Worm (Caenorhabditis elegans) whole organism, L2 larva: ENCODE data around the gene C06C6.8.

Source experiments
- C34F6.9 ChIP-seq: fragments of 150-350 bp; optimal IDR thresholded peaks from 2 replicates; lab custom pipeline; 2014; ENCODE audit warnings: missing biosample characterization, missing genetic modification characterization
- F13H6.1 ChIP-seq: sonication (generic microtip); optimal IDR thresholded peaks from 2 replicates; lab custom pipeline; 2016; ENCODE audit warnings: missing genetic modification characterization, missing compliant biosample characterization
- Y55F3AM.14 ChIP-seq: fragments of 200-800 bp; sonication (Bioruptor generic); optimal IDR thresholded peaks from 2 replicates; lab custom pipeline; 2018; ENCODE audit warnings: mild to moderate bottlenecking, missing genetic modification characterization, missing compliant biosample characterization
- alr-1 ChIP-seq: fragments of 150-350 bp; optimal IDR thresholded peaks from 2 replicates; lab custom pipeline; 2014; ENCODE audit warnings: missing biosample characterization, missing genetic modification characterization
- aly-2 ChIP-seq: fragments of 150-350 bp; optimal IDR thresholded peaks from 2 replicates; lab custom pipeline; 2014; ENCODE audit warnings: missing biosample characterization, missing genetic modification characterization
- ama-1 ChIP-seq: fragments of 150-350 bp; optimal IDR thresholded peaks from 2 replicates; lab custom pipeline; 2018; ENCODE audit warnings: inconsistent platforms
- blmp-1 ChIP-seq: sonication (generic microtip); optimal IDR thresholded peaks from 2 replicates; lab custom pipeline; 2017; ENCODE audit warnings: missing genetic modification characterization, mild to moderate bottlenecking, missing compliant biosample characterization, antibody characterized with exemption, moderate library complexity; ENCODE audit not compliant: insufficient read depth
- ceh-16 ChIP-seq: fragments of 150-350 bp; optimal IDR thresholded peaks from 2 replicates; lab custom pipeline; 2014; ENCODE audit warnings: missing biosample characterization, missing genetic modification characterization
- crh-2 ChIP-seq: sonication (generic microtip); optimal IDR thresholded peaks from 2 replicates; lab custom pipeline; 2017; ENCODE audit warnings: missing biosample characterization, missing genetic modification characterization
- dmd-4 ChIP-seq: sonication (generic microtip); optimal IDR thresholded peaks from 2 replicates; lab custom pipeline; 2017; ENCODE audit warnings: missing biosample characterization, missing genetic modification characterization
- elt-1 ChIP-seq: fragments of 150-350 bp; optimal IDR thresholded peaks from 2 replicates; lab custom pipeline; 2014; ENCODE audit warnings: missing biosample characterization, missing genetic modification characterization
- elt-3 ChIP-seq: sonication (generic microtip); optimal IDR thresholded peaks from 2 replicates; lab custom pipeline; 2017; ENCODE audit warnings: missing biosample characterization, missing genetic modification characterization
- fos-1 ChIP-seq: fragments of 150-350 bp; optimal IDR thresholded peaks from 2 replicates; lab custom pipeline; 2014; ENCODE audit warnings: missing biosample characterization, missing genetic modification characterization
- gmeb-1 ChIP-seq: fragments of 150-350 bp; optimal IDR thresholded peaks from 2 replicates; lab custom pipeline; 2014; ENCODE audit warnings: missing biosample characterization, missing genetic modification characterization
- lin-11 ChIP-seq: fragments of 150-350 bp; sonication (generic microtip); optimal IDR thresholded peaks from 2 replicates; lab custom pipeline; 2014; ENCODE audit warnings: missing biosample characterization, missing genetic modification characterization, inconsistent platforms, mixed read lengths
- lin-13 ChIP-seq: fragments of 150-350 bp; optimal IDR thresholded peaks from 2 replicates; lab custom pipeline; 2014; ENCODE audit warnings: missing biosample characterization, missing genetic modification reagents, missing genetic modification characterization
- lsy-2 ChIP-seq, 2 experiments: fragments of 150-350 bp in 1 of 2; sonication (generic microtip) in 1 of 2; optimal IDR thresholded peaks; 2 replicates each; lab custom pipeline; 2014 to 2017; ENCODE audit warnings: missing biosample characterization in 2 of 2, missing genetic modification characterization in 2 of 2
- mab-5 ChIP-seq: fragments of 150-350 bp; optimal IDR thresholded peaks from 2 replicates; lab custom pipeline; 2014; ENCODE audit warnings: missing biosample characterization, missing genetic modification characterization
- mbf-1 ChIP-seq: sonication (generic microtip); optimal IDR thresholded peaks from 2 replicates; lab custom pipeline; 2017; ENCODE audit warnings: missing biosample characterization, missing genetic modification characterization
- mdl-1 ChIP-seq, 2 experiments: fragments of 150-350 bp in 1 of 2; sonication (generic microtip) in 1 of 2; optimal IDR thresholded peaks; 2 replicates each; lab custom pipeline; 2017; ENCODE audit warnings: missing biosample characterization in 2 of 2, missing genetic modification characterization in 2 of 2
- nhr-10 ChIP-seq: sonication (generic microtip); optimal IDR thresholded peaks from 2 replicates; lab custom pipeline; 2017; ENCODE audit warnings: missing biosample characterization, missing genetic modification characterization
- nhr-11 ChIP-seq: fragments of 150-350 bp; optimal IDR thresholded peaks from 2 replicates; lab custom pipeline; 2014; ENCODE audit warnings: missing biosample characterization, missing genetic modification characterization
- nhr-12 ChIP-seq: fragments of 150-350 bp; optimal IDR thresholded peaks from 2 replicates; lab custom pipeline; 2014; ENCODE audit warnings: missing biosample characterization, missing genetic modification characterization
- nhr-21 ChIP-seq: fragments of 150-350 bp; optimal IDR thresholded peaks from 2 replicates; lab custom pipeline; 2014; ENCODE audit warnings: missing biosample characterization, missing genetic modification characterization
- nhr-23 ChIP-seq: fragments of 150-350 bp; optimal IDR thresholded peaks from 2 replicates; lab custom pipeline; 2014; ENCODE audit warnings: missing biosample characterization, missing genetic modification reagents, missing genetic modification characterization
- nhr-237 ChIP-seq: fragments of 150-350 bp; optimal IDR thresholded peaks from 2 replicates; lab custom pipeline; 2014; ENCODE audit warnings: missing biosample characterization, missing genetic modification characterization
- nhr-25 ChIP-seq: fragments of 150-350 bp; sonication (generic microtip); optimal IDR thresholded peaks from 3 replicates; lab custom pipeline; 2014; ENCODE audit warnings: missing biosample characterization, missing genetic modification characterization
- nhr-77 ChIP-seq: fragments of 150-350 bp; optimal IDR thresholded peaks from 2 replicates; lab custom pipeline; 2014; ENCODE audit warnings: missing biosample characterization, missing genetic modification characterization
- peb-1 ChIP-seq: fragments of 150-350 bp; optimal IDR thresholded peaks from 2 replicates; lab custom pipeline; 2014; ENCODE audit warnings: missing biosample characterization, missing genetic modification characterization
- sem-4 ChIP-seq: fragments of 150-350 bp; optimal IDR thresholded peaks from 2 replicates; lab custom pipeline; 2014; ENCODE audit warnings: missing biosample characterization, missing genetic modification reagents, missing genetic modification characterization
- sma-3 ChIP-seq: sonication (generic microtip); optimal IDR thresholded peaks from 2 replicates; lab custom pipeline; 2016; ENCODE audit warnings: missing genetic modification reagents, missing genetic modification characterization, missing compliant biosample characterization
- sma-9 ChIP-seq, 2 experiments: fragments of 150-350 bp in 1 of 2; sonication (generic microtip) in 1 of 2; optimal IDR thresholded peaks; 2 replicates each; lab custom pipeline; 2014 to 2016; ENCODE audit warnings: missing genetic modification characterization in 2 of 2, mild to moderate bottlenecking in 1 of 2, missing biosample characterization in 1 of 2, missing compliant biosample characterization in 1 of 2, missing genetic modification reagents in 1 of 2, moderate library complexity in 1 of 2
- snpc-4 ChIP-seq: fragments of 150-350 bp; optimal IDR thresholded peaks from 2 replicates; lab custom pipeline; 2014; ENCODE audit warnings: missing biosample characterization, missing genetic modification characterization
- unc-39 ChIP-seq: fragments of 150-350 bp; optimal IDR thresholded peaks from 2 replicates; lab custom pipeline; 2014; ENCODE audit warnings: missing biosample characterization, missing genetic modification characterization
- unc-62 ChIP-seq: fragments of 150-350 bp; optimal IDR thresholded peaks from 2 replicates; lab custom pipeline; 2014; ENCODE audit warnings: missing biosample characterization, missing genetic modification reagents, missing genetic modification characterization
- zag-1 ChIP-seq: fragments of 150-350 bp; optimal IDR thresholded peaks from 2 replicates; lab custom pipeline; 2014; ENCODE audit warnings: missing biosample characterization, missing genetic modification characterization
- ztf-1 ChIP-seq: fragments of 200-800 bp; sonication (Bioruptor generic); conservative IDR thresholded peaks from 2 replicates; pipeline ENCODE4 v1.3.6; 2022; ENCODE audit warnings: missing genetic modification characterization, missing compliant biosample characterization
- ztf-11 ChIP-seq: sonication (generic microtip); optimal IDR thresholded peaks from 2 replicates; lab custom pipeline; 2017; ENCODE audit warnings: missing biosample characterization, missing genetic modification characterization

The C06C6.8 gene

ce11 chrV:15996655-15997186 lies at the start of gene C06C6.8, which contains the start of gene C06C6.9:
Gene C06C6.8 (plus strand): TSS chrV:15997136.
Gene C06C6.9 (minus strand): TSS chrV:15996755.
- TF ChIP-seq elt-1 (no peak), zag-1 (tag; lab: Kevin White, UChicago) (no peak), mab-5 (tag; lab: Kevin White, UChicago) (no peak), ztf-11 (tag; lab: Kevin White, UChicago) (no peak), unc-39 (tag; lab: Kevin White, UChicago) (no peak), elt-3 (tag; lab: Kevin White, UChicago) (no peak), aly-2 (tag; lab: Kevin White, UChicago) (no peak), mdl-1 (tag; optimal IDR thresholded peaks at IDR 0.05; lab: Kevin White, UChicago) (no peak), nhr-25 (no peak), alr-1 (tag; lab: Kevin White, UChicago) (no peak), snpc-4 (no peak), nhr-237 (tag; lab: Kevin White, UChicago) (no peak), peb-1 (no peak)

- TF ChIP-seq ceh-16 (tag; lab: Kevin White, UChicago) (no peak), ztf-1 (no peak), sma-9 (GFP tag; optimal IDR thresholded peaks at IDR 0.05; lab: Kevin White, UChicago) (no peak), sma-9 (tag; optimal IDR thresholded peaks at IDR 0.05; lab: Kevin White, UChicago) (no peak), nhr-77 (no peak), fos-1 (tag; lab: Kevin White, UChicago) (no peak), F13H6.1 (no peak), snpc-4 (no peak), unc-62 (no peak), sma-3 (no peak), blmp-1 (tag; lab: Kevin White, UChicago) (no peak), lsy-2 (tag; optimal IDR thresholded peaks at IDR 0.05; lab: Kevin White, UChicago) (no peak)
Observed at ce11 chrV:15950903-15951302, 46.0 kb upstream of the C06C6.8 start, which contains the start of gene srw-59. Gene srw-59 (minus strand): TSS chrV:15951003.

DNA sequence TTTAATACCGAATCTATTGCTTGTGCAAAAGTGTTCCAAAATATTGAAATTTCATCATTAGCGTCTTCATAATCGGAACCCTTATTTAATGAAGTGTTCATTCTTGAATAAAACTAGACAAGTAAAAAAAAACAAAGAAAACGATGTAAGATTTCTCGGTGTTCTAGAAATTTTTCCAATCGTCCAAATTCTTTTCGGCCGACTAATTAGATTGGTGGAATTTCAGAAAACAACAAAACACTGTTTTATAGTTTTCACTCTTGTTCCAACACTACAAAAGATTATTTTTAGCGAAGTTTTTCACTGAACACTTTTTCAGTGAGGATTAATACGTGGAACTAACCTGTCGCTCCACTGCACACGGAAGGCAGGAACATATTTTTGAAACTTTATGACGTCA lies 44.2 kb upstream of the C06C6.8 start, which contains the start of gene srw-56:
Gene srw-56, minus strand, starts transcription at position 101 of the 400 bp plus-strand sequence.
- no peak for TF ChIP-seq lin-11 (tag; lab: Kevin White, UChicago)
- TF ChIP-seq crh-2 (tag; lab: Kevin White, UChicago), result no peak
- no peak for TF ChIP-seq mab-5 (tag; lab: Kevin White, UChicago)
- no peak for TF ChIP-seq blmp-1 (tag; lab: Kevin White, UChicago)
- TF ChIP-seq alr-1 (tag; lab: Kevin White, UChicago), result no peak
- TF ChIP-seq nhr-23, result no peak
- no peak for TF ChIP-seq aly-2 (tag; lab: Kevin White, UChicago)
- no peak for TF ChIP-seq ceh-16 (tag; lab: Kevin White, UChicago)
- TF ChIP-seq nhr-12 (tag; lab: Kevin White, UChicago), result no peak
- no peak for TF ChIP-seq mbf-1 (tag; lab: Kevin White, UChicago)
- no peak for TF ChIP-seq lin-13 (GFP tag; lab: Kevin White, UChicago)

- TF ChIP-seq nhr-12 (tag; lab: Kevin White, UChicago), result no peak
- TF ChIP-seq nhr-21, result no peak
- no peak for TF ChIP-seq mab-5 (tag; lab: Kevin White, UChicago)
- no peak for TF ChIP-seq gmeb-1
- TF ChIP-seq C34F6.9 (tag; lab: Kevin White, UChicago), result no peak
- TF ChIP-seq nhr-237 (tag; lab: Kevin White, UChicago), result no peak
- TF ChIP-seq ama-1 (lab: Kevin White, UChicago), result no peak
- no peak for TF ChIP-seq dmd-4 (tag; lab: Kevin White, UChicago)
- TF ChIP-seq ztf-1, result no peak
- no peak for TF ChIP-seq ztf-11 (tag; lab: Kevin White, UChicago)
- no peak for TF ChIP-seq sem-4
- no peak for TF ChIP-seq Y55F3AM.14
- TF ChIP-seq mdl-1 (tag; optimal IDR thresholded peaks at IDR 0.05; lab: Kevin White, UChicago), result no peak
- TF ChIP-seq blmp-1 (tag; lab: Kevin White, UChicago), result no peak
- no peak for TF ChIP-seq elt-1
- no peak for TF ChIP-seq sma-9 (GFP tag; optimal IDR thresholded peaks at IDR 0.05; lab: Kevin White, UChicago)
- no peak for TF ChIP-seq sma-9 (tag; optimal IDR thresholded peaks at IDR 0.05; lab: Kevin White, UChicago)
- no peak for TF ChIP-seq nhr-10 (tag; lab: Kevin White, UChicago)
- TF ChIP-seq nhr-25, result no peak
- TF ChIP-seq ceh-16 (tag; lab: Kevin White, UChicago), result no peak
- TF ChIP-seq nhr-11 (tag; lab: Kevin White, UChicago), result no peak
Observed at ce11 chrV:15954932-15955331, 42.0 kb upstream of the C06C6.8 start, which contains the start of gene srw-57. Gene srw-57 (minus strand): TSS chrV:15955032.
